Worm (Caenorhabditis elegans): ENCODE measurements around the gene K04G11.1.

The K04G11.1 gene

ce11 chrX:14340381-14340780, 5.1 kb downstream of the K04G11.1 start, which contains the start of gene sel-7:
Gene sel-7, minus strand, starts transcription at chrX:14340481.
- TF ChIP-seq K09A11.1 (tag; optimal IDR thresholded peaks at IDR 0.05; ENCODE audit: insufficient read depth), result no peak
- no peak for TF ChIP-seq gmeb-2 (tag; optimal IDR thresholded peaks at IDR 0.05)
- no peak for TF ChIP-seq ztf-16 (tag; optimal IDR thresholded peaks at IDR 0.05)
- TF ChIP-seq fkh-6 (tag; optimal IDR thresholded peaks at IDR 0.05), result no peak
- TF ChIP-seq ets-4 (tag; optimal IDR thresholded peaks at IDR 0.05), result no peak
- no peak for TF ChIP-seq pat-9 (tag; optimal IDR thresholded peaks at IDR 0.05)
- TF ChIP-seq unc-42 (tag; optimal IDR thresholded peaks at IDR 0.05), result no peak
- TF ChIP-seq ceh-31 (tag; optimal IDR thresholded peaks at IDR 0.05), result no peak
- no peak for TF ChIP-seq ceh-14 (tag; optimal IDR thresholded peaks at IDR 0.05)
- TF ChIP-seq mec-3 (tag; optimal IDR thresholded peaks at IDR 0.05; ENCODE audit: borderline replicate concordance), result no peak
- TF ChIP-seq dve-1 (tag; optimal IDR thresholded peaks at IDR 0.05), result no peak
- no peak for TF ChIP-seq ceh-19 (GFP tag; optimal IDR thresholded peaks at IDR 0.05)
- no peak for TF ChIP-seq hlh-30 (tag; optimal IDR thresholded peaks at IDR 0.05; ENCODE audit: insufficient read depth)
- TF ChIP-seq sox-4 (tag; optimal IDR thresholded peaks at IDR 0.05), result no peak
- no peak for TF ChIP-seq pha-2 (tag; optimal IDR thresholded peaks at IDR 0.05)
- no peak for TF ChIP-seq tbx-7 (tag; optimal IDR thresholded peaks at IDR 0.05)
- no peak for TF ChIP-seq pha-4 (tag; optimal IDR thresholded peaks at IDR 0.05)
- TF ChIP-seq nhr-11 (tag; optimal IDR thresholded peaks at IDR 0.05), result no peak
- TF ChIP-seq pqm-1 (tag; optimal IDR thresholded peaks at IDR 0.05), result no peak

ce11 chrX:14347573-14347972, 12.3 kb downstream of the K04G11.1 start, which contains the start of gene K04G11.3:
Gene K04G11.3, minus strand, starts transcription at chrX:14347673.
- no peak for TF ChIP-seq npax-4 (tag; optimal IDR thresholded peaks at IDR 0.05)
- TF ChIP-seq syd-9 (tag; optimal IDR thresholded peaks at IDR 0.05), result no peak
- no peak for TF ChIP-seq K02D7.2 (tag; optimal IDR thresholded peaks at IDR 0.05)
- TF ChIP-seq tbx-7 (tag; optimal IDR thresholded peaks at IDR 0.05), result no peak
- no peak for TF ChIP-seq pag-3 (tag; optimal IDR thresholded peaks at IDR 0.05; ENCODE audit: borderline replicate concordance)
- TF ChIP-seq sox-2 (GFP tag; IDR thresholded peaks at IDR 0.05), result no peak
- no peak for TF ChIP-seq madf-2 (tag; optimal IDR thresholded peaks at IDR 0.05)
- no peak for TF ChIP-seq gmeb-2 (tag; optimal IDR thresholded peaks at IDR 0.05)
- no peak for TF ChIP-seq hlh-8 (tag; optimal IDR thresholded peaks at IDR 0.05)
- TF ChIP-seq sdc-2 (tag; optimal IDR thresholded peaks at IDR 0.05), result no peak
- no peak for TF ChIP-seq unc-55 (GFP tag; optimal IDR thresholded peaks at IDR 0.05)
- TF ChIP-seq sox-4 (tag; optimal IDR thresholded peaks at IDR 0.05), result no peak
- no peak for TF ChIP-seq ceh-9 (tag; optimal IDR thresholded peaks at IDR 0.05)

- no peak for TF ChIP-seq K02D7.2 (tag; optimal IDR thresholded peaks at IDR 0.05)
- no peak for TF ChIP-seq pag-3 (tag; optimal IDR thresholded peaks at IDR 0.05; ENCODE audit: borderline replicate concordance)
- no peak for TF ChIP-seq K09A11.1 (tag; optimal IDR thresholded peaks at IDR 0.05; ENCODE audit: insufficient read depth)
- TF ChIP-seq dve-1 (tag; optimal IDR thresholded peaks at IDR 0.05), result no peak
- no peak for TF ChIP-seq hlh-8 (tag; optimal IDR thresholded peaks at IDR 0.05)
- TF ChIP-seq unc-55 (GFP tag; optimal IDR thresholded peaks at IDR 0.05), result no peak
- no peak for TF ChIP-seq ztf-16 (tag; optimal IDR thresholded peaks at IDR 0.05)
- no peak for TF ChIP-seq ceh-6 (GFP tag; optimal IDR thresholded peaks at IDR 0.05)
- TF ChIP-seq C38D4.7 (GFP tag; optimal IDR thresholded peaks at IDR 0.05), result no peak
- TF ChIP-seq hlh-15 (tag; optimal IDR thresholded peaks at IDR 0.05), result no peak
- TF ChIP-seq ttx-3 (tag; optimal IDR thresholded peaks at IDR 0.05), result no peak
- TF ChIP-seq Y22D7AL.16 (tag; optimal IDR thresholded peaks at IDR 0.05), result no peak
- no peak for TF ChIP-seq ceh-2 (tag; optimal IDR thresholded peaks at IDR 0.05)
- TF ChIP-seq fax-1 (tag; optimal IDR thresholded peaks at IDR 0.05), result no peak
- TF ChIP-seq ref-2 (tag; optimal IDR thresholded peaks at IDR 0.05), result no peak
- no peak for TF ChIP-seq elt-4 (tag; optimal IDR thresholded peaks at IDR 0.05)
- TF ChIP-seq ceh-18 (tag; optimal IDR thresholded peaks at IDR 0.05), result no peak
- no peak for TF ChIP-seq lim-6 (tag; optimal IDR thresholded peaks at IDR 0.05)
- no peak for TF ChIP-seq syd-9 (tag; optimal IDR thresholded peaks at IDR 0.05)
- no peak for TF ChIP-seq dmd-4 (tag; optimal IDR thresholded peaks at IDR 0.05; ENCODE audit: borderline replicate concordance)
Measured at ce11 chrX:14349690-14350168, 14.4 kb downstream of the K04G11.1 start, which contains the start of gene wdr-5.2. Gene wdr-5.2, plus strand, starts transcription at chrX:14350118.
